Fruit fly (Drosophila melanogaster) whole organism, embryonic: ENCODE results near the gene CG42525.
A peak's percentile ranks its signal among the peaks of the same experiment; 100 is the strongest.

Experiments used
- ATbp ChIP-seq: fragments of 200-800 bp; sonication (Bioruptor generic); optimal IDR thresholded peaks from 2 replicates; lab custom pipeline; 2017; ENCODE audit warnings: missing biosample characterization, mild to moderate bottlenecking, missing genetic modification characterization, missing genetic modification reagents
- Asciz ChIP-seq: fragments of 200-800 bp; sonication (Bioruptor generic); optimal IDR thresholded peaks from 2 replicates; lab custom pipeline; 2017; ENCODE audit warnings: missing biosample characterization, mild to moderate bottlenecking, missing genetic modification characterization, missing genetic modification reagents
- CG10959 ChIP-seq: fragments of 200-800 bp; sonication (Bioruptor generic); IDR thresholded peaks from 2 replicates; pipeline ENCODE4 v1.3.6; 2022; ENCODE audit warnings: missing biosample characterization, missing genetic modification characterization
- CG11093 ChIP-seq: fragments of 200-800 bp; sonication (Bioruptor generic); IDR thresholded peaks from 3 replicates; pipeline ENCODE4 v1.3.6; 2022; ENCODE audit warnings: missing biosample characterization, missing genetic modification characterization
- CG11504 ChIP-seq: fragments of 200-800 bp; sonication (Bioruptor generic); optimal IDR thresholded peaks from 3 replicates; lab custom pipeline; 2019; ENCODE audit warnings: missing biosample characterization, mild to moderate bottlenecking, missing genetic modification characterization, moderate library complexity
- CG2875 ChIP-seq: fragments of 200-800 bp; sonication (Bioruptor generic); optimal IDR thresholded peaks from 2 replicates; lab custom pipeline; 2017; ENCODE audit warnings: missing biosample characterization, mild to moderate bottlenecking, missing genetic modification characterization, missing genetic modification reagents
- CG32532 ChIP-seq: fragments of 200-800 bp; sonication (Bioruptor generic); IDR thresholded peaks from 2 replicates; pipeline ENCODE4 v1.3.6; 2022; ENCODE audit warnings: missing biosample characterization, missing genetic modification characterization
- CG34376 ChIP-seq: fragments of 200-800 bp; sonication (Bioruptor generic); optimal IDR thresholded peaks from 2 replicates; lab custom pipeline; 2018; ENCODE audit warnings: missing biosample characterization, mild to moderate bottlenecking, missing genetic modification characterization
- CG3726 ChIP-seq: fragments of 200-800 bp; sonication (Bioruptor generic); IDR thresholded peaks from 3 replicates; pipeline ENCODE4, ENCODE4 v1.3.6; 2022; ENCODE audit warnings: missing biosample characterization, missing genetic modification characterization
- CG4707 ChIP-seq: fragments of 200-800 bp; sonication (Bioruptor generic); optimal IDR thresholded peaks from 2 replicates; lab custom pipeline; 2018; ENCODE audit warnings: missing biosample characterization, mild to moderate bottlenecking, missing genetic modification characterization, moderate library complexity
- CG7372 ChIP-seq: fragments of 200-800 bp; sonication (Bioruptor generic); IDR thresholded peaks from 2 replicates; pipeline ENCODE4 v1.3.6; 2022; ENCODE audit warnings: missing biosample characterization, missing genetic modification characterization
- CG7928 ChIP-seq: fragments of 200-800 bp; sonication (Bioruptor generic); optimal IDR thresholded peaks from 2 replicates; lab custom pipeline; 2017; ENCODE audit warnings: missing biosample characterization, mild to moderate bottlenecking, missing genetic modification characterization
- Deaf1 ChIP-seq: fragments of 200-800 bp; optimal IDR thresholded peaks from 3 replicates; lab custom pipeline; 2019; ENCODE audit warnings: missing biosample characterization, mild to moderate bottlenecking, missing genetic modification characterization, moderate library complexity
- Dek ChIP-seq: fragments of 200-800 bp; sonication (Bioruptor generic); optimal IDR thresholded peaks from 3 replicates; lab custom pipeline; 2019; ENCODE audit warnings: missing biosample characterization, mild to moderate bottlenecking, missing genetic modification characterization, moderate library complexity
- Dref ChIP-seq: fragments of 200-800 bp; sonication (Bioruptor generic); IDR thresholded peaks from 2 replicates; pipeline ENCODE4 v1.3.6; 2022; ENCODE audit warnings: missing biosample characterization, missing genetic modification characterization
- E2f2 ChIP-seq: fragments of 200-800 bp; sonication (Bioruptor generic); IDR thresholded peaks from 2 replicates; pipeline ENCODE4 v1.3.6; 2022; ENCODE audit warnings: missing biosample characterization, missing genetic modification characterization
- Hey ChIP-seq: fragments of 200-800 bp; sonication (Bioruptor generic); optimal IDR thresholded peaks from 3 replicates; lab custom pipeline; 2018; ENCODE audit warnings: missing biosample characterization, mild to moderate bottlenecking, missing genetic modification characterization
- Jarid2 ChIP-seq: fragments of 200-800 bp; sonication (Bioruptor generic); optimal IDR thresholded peaks from 3 replicates; lab custom pipeline; 2017; ENCODE audit warnings: mild to moderate bottlenecking, missing biosample characterization, missing genetic modification reagents, missing genetic modification characterization
- MESR4 ChIP-seq: fragments of 200-800 bp; sonication (Bioruptor generic); optimal IDR thresholded peaks from 2 replicates; lab custom pipeline; 2018; ENCODE audit warnings: missing biosample characterization, mild to moderate bottlenecking, missing genetic modification characterization, moderate library complexity
- NC2β ChIP-seq: fragments of 200-800 bp; sonication (Bioruptor generic); optimal IDR thresholded peaks from 2 replicates; lab custom pipeline; 2016; ENCODE audit warnings: missing biosample characterization, missing genetic modification characterization
- Pdp1 ChIP-seq, 2 experiments: fragments of 200-800 bp; sonication (Bioruptor generic); optimal IDR thresholded peaks; 3 replicates each; lab custom pipeline; 2016; ENCODE audit warnings: missing biosample characterization in 2 of 2, missing genetic modification characterization in 2 of 2, mild to moderate bottlenecking in 1 of 2, moderate library complexity in 1 of 2
- Rfx ChIP-seq: fragments of 200-800 bp; sonication (Bioruptor generic); IDR thresholded peaks from 2 replicates; pipeline ENCODE4 v1.3.6; 2022; ENCODE audit warnings: missing biosample characterization, missing genetic modification characterization
- TFAM ChIP-seq: fragments of 200-800 bp; sonication (Bioruptor generic); optimal IDR thresholded peaks from 2 replicates; lab custom pipeline; 2017; ENCODE audit warnings: missing biosample characterization, missing genetic modification characterization, inconsistent platforms
- abd-A ChIP-seq: fragments of 200-800 bp; sonication (Bioruptor generic); optimal IDR thresholded peaks from 3 replicates; lab custom pipeline; 2019; ENCODE audit warnings: missing biosample characterization, mild to moderate bottlenecking, missing genetic modification characterization, moderate library complexity
- al ChIP-seq: fragments of 200-800 bp; sonication (Bioruptor generic); IDR thresholded peaks from 2 replicates; pipeline ENCODE4 v1.3.6; 2022; ENCODE audit warnings: missing biosample characterization, missing genetic modification characterization
- caup ChIP-seq: fragments of 200-800 bp; sonication (Bioruptor generic); optimal IDR thresholded peaks from 3 replicates; lab custom pipeline; 2017; ENCODE audit warnings: missing biosample characterization, mild to moderate bottlenecking, missing genetic modification characterization, moderate library complexity; ENCODE audit not compliant: severe bottlenecking
- chm ChIP-seq: fragments of 200-800 bp; sonication (Bioruptor generic); IDR thresholded peaks from 2 replicates; pipeline ENCODE4 v1.3.6; 2022; ENCODE audit warnings: missing biosample characterization, missing genetic modification characterization
- exex ChIP-seq: fragments of 200-800 bp; sonication (Bioruptor generic); optimal IDR thresholded peaks from 4 replicates; lab custom pipeline; 2018; ENCODE audit warnings: missing biosample characterization, mild to moderate bottlenecking, missing genetic modification characterization, moderate library complexity
- fd3F ChIP-seq: fragments of 200-800 bp; sonication (Bioruptor generic); optimal IDR thresholded peaks from 2 replicates; lab custom pipeline; 2018; ENCODE audit warnings: missing biosample characterization, mild to moderate bottlenecking, missing genetic modification characterization, moderate library complexity
- gem ChIP-seq: fragments of 200-800 bp; sonication (Bioruptor generic); optimal IDR thresholded peaks from 2 replicates; lab custom pipeline; 2019; ENCODE audit warnings: missing biosample characterization, mild to moderate bottlenecking, missing genetic modification characterization, moderate library complexity
- gro ChIP-seq: fragments of 200-800 bp; sonication (Bioruptor generic); optimal IDR thresholded peaks from 2 replicates; lab custom pipeline; 2016; ENCODE audit warnings: missing biosample characterization, missing genetic modification characterization
- gsb ChIP-seq: fragments of 200-800 bp; sonication (Bioruptor generic); IDR thresholded peaks from 2 replicates; pipeline ENCODE4 v1.3.6; 2022; ENCODE audit warnings: missing biosample characterization, missing genetic modification characterization
- gsb-n ChIP-seq: fragments of 200-800 bp; sonication (Bioruptor generic); optimal IDR thresholded peaks from 3 replicates; lab custom pipeline; 2018; ENCODE audit warnings: missing biosample characterization, mild to moderate bottlenecking, missing genetic modification characterization
- hbn ChIP-seq: fragments of 200-800 bp; sonication (Bioruptor generic); IDR thresholded peaks from 2 replicates; pipeline ENCODE4 v1.3.6; 2022; ENCODE audit warnings: missing biosample characterization, missing genetic modification characterization; ENCODE audit not compliant: partially characterized antibody
- her ChIP-seq: fragments of 200-800 bp; sonication (Bioruptor generic); optimal IDR thresholded peaks from 2 replicates; lab custom pipeline; 2016; ENCODE audit warnings: missing biosample characterization, missing genetic modification characterization
- luna ChIP-seq: fragments of 200-800 bp; sonication (Bioruptor generic); optimal IDR thresholded peaks from 2 replicates; lab custom pipeline; 2016; ENCODE audit warnings: missing biosample characterization, missing genetic modification characterization
- mam ChIP-seq: fragments of 200-800 bp; sonication (Bioruptor generic); optimal IDR thresholded peaks from 3 replicates; lab custom pipeline; 2016; ENCODE audit warnings: missing biosample characterization, missing genetic modification characterization
- nerfin-1 ChIP-seq: fragments of 200-800 bp; sonication (Bioruptor generic); optimal IDR thresholded peaks from 3 replicates; lab custom pipeline; 2019; ENCODE audit warnings: missing biosample characterization, mild to moderate bottlenecking, missing genetic modification characterization, moderate library complexity
- psq ChIP-seq: fragments of 200-800 bp; sonication (Bioruptor generic); optimal IDR thresholded peaks from 2 replicates; lab custom pipeline; 2017; ENCODE audit warnings: missing biosample characterization, missing genetic modification characterization
- sima ChIP-seq: fragments of 200-800 bp; sonication (Bioruptor generic); optimal IDR thresholded peaks from 2 replicates; lab custom pipeline; 2016; ENCODE audit warnings: missing biosample characterization, missing genetic modification characterization
- sisA ChIP-seq: fragments of 200-800 bp; sonication (Bioruptor generic); IDR thresholded peaks from 2 replicates; pipeline ENCODE4 v1.3.6; 2022; ENCODE audit warnings: missing biosample characterization, missing genetic modification characterization
- slp2 ChIP-seq: fragments of 200-800 bp; sonication (Bioruptor generic); optimal IDR thresholded peaks from 2 replicates; lab custom pipeline; 2016; ENCODE audit warnings: missing biosample characterization, missing genetic modification characterization
- sug ChIP-seq: fragments of 200-800 bp; optimal IDR thresholded peaks from 2 replicates; lab custom pipeline; 2019; ENCODE audit warnings: missing biosample characterization, mild to moderate bottlenecking, missing genetic modification characterization, moderate library complexity
- tna ChIP-seq: fragments of 200-800 bp; sonication (Bioruptor generic); IDR thresholded peaks from 2 replicates; pipeline ENCODE4 v1.3.6; 2022; ENCODE audit warnings: missing biosample characterization, missing genetic modification characterization; ENCODE audit not compliant: partially characterized antibody
- tx ChIP-seq: fragments of 200-800 bp; sonication (Bioruptor generic); optimal IDR thresholded peaks from 2 replicates; lab custom pipeline; 2016; ENCODE audit warnings: missing biosample characterization, missing genetic modification characterization
- unpg ChIP-seq: fragments of 200-800 bp; sonication (Bioruptor generic); optimal IDR thresholded peaks from 3 replicates; lab custom pipeline; 2018; ENCODE audit warnings: missing biosample characterization, mild to moderate bottlenecking, missing genetic modification characterization, moderate library complexity
- usp ChIP-seq: fragments of >200 bp; optimal IDR thresholded peaks from 2 replicates; lab custom pipeline; 2017; ENCODE audit warnings: missing biosample characterization, missing genetic modification characterization
- wek ChIP-seq: fragments of 200-800 bp; sonication (Bioruptor generic); optimal IDR thresholded peaks from 3 replicates; lab custom pipeline; 2018; ENCODE audit warnings: missing biosample characterization, mild to moderate bottlenecking, missing genetic modification characterization, moderate library complexity
- zf30C ChIP-seq: fragments of 200-800 bp; sonication (Bioruptor generic); optimal IDR thresholded peaks from 3 replicates; lab custom pipeline; 2018; ENCODE audit warnings: missing biosample characterization, mild to moderate bottlenecking, missing genetic modification characterization

Gene CG42525

dm6 chr3L:3222643-3223389 lies 33.3 kb upstream of the CG42525 start, which contains the start of the genes RpL28 and eIF1:
Gene RpL28, minus strand, starts transcription at chr3L:3222960.
Gene eIF1, plus strand, starts transcription at chr3L:3223341.
- TF ChIP-seq sima (GFP tag; lab: Kevin White, UChicago) (peak; percentile 46), CG7372 (GFP tag; lab: Robert Waterston, UW) (peak; percentile 71), CG32532 (peak; percentile 81), al (peak; percentile 67), caup (GFP tag; lab: Kevin White, UChicago) (peak; percentile 98), Rfx (peak; percentile 94), psq (peak; percentile 70), sug (peak; percentile 88), TFAM (GFP tag; lab: Kevin White, UChicago) (peak; percentile 83), gro (GFP tag; lab: Kevin White, UChicago) (peak; percentile 84), MESR4 (peak; percentile 98), gem (no peak), CG11093 (peak; percentile 58; the same call in 1 of the 3 replicates), CG3726 (GFP tag; lab: Robert Waterston, UW) (peak; percentile 83; the same call in 2 of the 3 replicates), CG11504 (no peak), sisA (GFP tag; lab: Robert Waterston, UW) (peak; percentile 73), E2f2 (peak; percentile 73), usp (GFP tag; lab: Kevin White, UChicago) (no peak), Jarid2 (GFP tag; lab: Kevin White, UChicago) (peak; percentile 78), CG10959 (peak; percentile 78), zf30C (GFP tag; lab: Kevin White, UChicago) (peak; percentile 66), CG7928 (GFP tag; lab: Kevin White, UChicago) (peak; percentile 73), NC2β (GFP tag; lab: Kevin White, UChicago) (peak; percentile 98), tna (GFP tag; lab: Robert Waterston, UW) (no peak; the same call in 1 of the 2 replicates), CG34376 (GFP tag; lab: Kevin White, UChicago) (peak; percentile 97), luna (GFP tag; lab: Kevin White, UChicago) (peak; percentile 92), Dref (GFP tag; lab: Robert Waterston, UW) (peak; percentile 72), slp2 (GFP tag; lab: Kevin White, UChicago) (peak; percentile 89), Deaf1 (tag; lab: Kevin White, UChicago) (no peak), Hey (tag; lab: Kevin White, UChicago) (peak; percentile 91), nerfin-1 (peak; percentile 85), gsb-n (tag; lab: Kevin White, UChicago) (peak; percentile 52), CG2875 (GFP tag; lab: Kevin White, UChicago) (peak; percentile 88), gsb (GFP tag; lab: Robert Waterston, UW) (peak; percentile 56), fd3F (GFP tag; lab: Kevin White, UChicago) (peak; percentile 87), tx (GFP tag; lab: Kevin White, UChicago) (peak; percentile 69), mam (GFP tag; lab: Kevin White, UChicago) (peak; percentile 82), her (GFP tag; lab: Kevin White, UChicago) (peak; percentile 85), unpg (GFP tag; lab: Kevin White, UChicago) (peak; percentile 78), Dek (peak; percentile 76), hbn (GFP tag; lab: Robert Waterston, UW) (peak; percentile 64), abd-A (tag; lab: Kevin White, UChicago) (no peak), CG4707 (GFP tag; lab: Kevin White, UChicago) (peak; percentile 90), wek (GFP tag; lab: Kevin White, UChicago) (peak; percentile 90), Pdp1 (GFP tag; optimal IDR thresholded peaks at IDR 0.05; lab: Kevin White, UChicago) (peak; percentile 78 to 88), ATbp (GFP tag; lab: Kevin White, UChicago) (peak; percentile 88), chm (GFP tag; lab: Robert Waterston, UW) (peak; percentile 96), Asciz (GFP tag; lab: Kevin White, UChicago) (peak; percentile 88), exex (tag; lab: Kevin White, UChicago) (peak; percentile 53)
